Fruit fly (Drosophila melanogaster): ENCODE results near the gene Gr10b.
A peak's percentile ranks its signal among the peaks of the same experiment; 100 is the strongest.

Gr10b gene

dm6 chrX:11378388-11378787 lies 34.6 kb downstream of the Gr10b start:
- no peak for TF ChIP-seq CG17612 (GFP tag; IDR thresholded peaks at IDR 0.05)
- TF ChIP-seq PHDP (tag; optimal IDR thresholded peaks at IDR 0.05), result peak; percentile 13
- TF ChIP-seq CG2129 (GFP tag; IDR thresholded peaks at IDR 0.05; ENCODE audit: partially characterized antibody), result no peak
- no peak for TF ChIP-seq repo (GFP tag; optimal IDR thresholded peaks at IDR 0.05)
- peak; percentile 17 for TF ChIP-seq lab (GFP tag; optimal IDR thresholded peaks at IDR 0.05)
- TF ChIP-seq Nf-YB (GFP tag; optimal IDR thresholded peaks at IDR 0.05), result no peak
- TF ChIP-seq Med (GFP tag), result peak; percentile 7
- peak; percentile 27 for TF ChIP-seq Fer1 (GFP tag; optimal IDR thresholded peaks at IDR 0.05)
- TF ChIP-seq sens (GFP tag), result peak; percentile 1
- no peak for TF ChIP-seq CG1529 (GFP tag; optimal IDR thresholded peaks at IDR 0.05)
- TF ChIP-seq h (optimal IDR thresholded peaks at IDR 0.05), result no peak
- no peak for TF ChIP-seq Lpt (GFP tag; optimal IDR thresholded peaks at IDR 0.05)
- TF ChIP-seq CG17328 (GFP tag; IDR thresholded peaks at IDR 0.05), result no peak
- no peak for TF ChIP-seq bcd (GFP tag; optimal IDR thresholded peaks at IDR 0.05)
- no peak for TF ChIP-seq p53 (GFP tag; optimal IDR thresholded peaks at IDR 0.05)
- TF ChIP-seq CG10321 (GFP tag; IDR thresholded peaks at IDR 0.05), result no peak
- TF ChIP-seq CG2120 (GFP tag; optimal IDR thresholded peaks at IDR 0.05), result peak; percentile 22
- TF ChIP-seq Rfx (GFP tag; IDR thresholded peaks at IDR 0.05), result no peak
- peak; percentile 12 for TF ChIP-seq cwo (GFP tag; optimal IDR thresholded peaks at IDR 0.05)
- peak; percentile 23 for TF ChIP-seq CG2678 (tag; optimal IDR thresholded peaks at IDR 0.05)
- TF ChIP-seq gcm2 (GFP tag; optimal IDR thresholded peaks at IDR 0.05), result no peak
- no peak for TF ChIP-seq NK7.1 (GFP tag; optimal IDR thresholded peaks at IDR 0.05)
- TF ChIP-seq CG12744 (GFP tag; optimal IDR thresholded peaks at IDR 0.05), result no peak
- TF ChIP-seq wdn (GFP tag; IDR thresholded peaks at IDR 0.05), result no peak
- TF ChIP-seq CG16863 (GFP tag; optimal IDR thresholded peaks at IDR 0.05), result no peak
- no peak for TF ChIP-seq Mes4 (GFP tag; optimal IDR thresholded peaks at IDR 0.05)
- no peak for TF ChIP-seq slp2 (GFP tag; optimal IDR thresholded peaks at IDR 0.05)
- TF ChIP-seq CG7786 (GFP tag; optimal IDR thresholded peaks at IDR 0.05), result no peak
- TF ChIP-seq CG3847 (GFP tag; IDR thresholded peaks at IDR 0.05), result no peak
- no peak for TF ChIP-seq CG2116 (GFP tag; optimal IDR thresholded peaks at IDR 0.05)
- TF ChIP-seq tll (GFP tag; optimal IDR thresholded peaks at IDR 0.05), result no peak
- TF ChIP-seq CG16813 (GFP tag; IDR thresholded peaks at IDR 0.05; ENCODE audit: partially characterized antibody), result no peak
- no peak for TF ChIP-seq YL-1 (GFP tag; optimal IDR thresholded peaks at IDR 0.05)
- no peak for TF ChIP-seq B-H2 (GFP tag; optimal IDR thresholded peaks at IDR 0.05)
- no peak for TF ChIP-seq wek (GFP tag; optimal IDR thresholded peaks at IDR 0.05)
- no peak for TF ChIP-seq Hr3 (GFP tag; optimal IDR thresholded peaks at IDR 0.05)
- TF ChIP-seq sens-2 (GFP tag; IDR thresholded peaks at IDR 0.05), result no peak
- TF ChIP-seq NfI (GFP tag; optimal IDR thresholded peaks at IDR 0.05), result no peak
- no peak for TF ChIP-seq crp (GFP tag; optimal IDR thresholded peaks at IDR 0.05)
- peak; percentile 55 for TF ChIP-seq CG18599 (GFP tag; optimal IDR thresholded peaks at IDR 0.05)

dm6 chrX:11374320-11374719 lies 38.7 kb downstream of the Gr10b start:
- TF ChIP-seq crc (GFP tag; optimal IDR thresholded peaks at IDR 0.05) (no peak), bowl (GFP tag; IDR thresholded peaks at IDR 0.05) (no peak), sr (GFP tag; IDR thresholded peaks at IDR 0.05) (no peak), pfk (GFP tag; optimal IDR thresholded peaks at IDR 0.05) (no peak), Meics (GFP tag; optimal IDR thresholded peaks at IDR 0.05) (no peak)
